Fruit fly (Drosophila melanogaster): ENCODE results near the gene CG13392.

DNA sequence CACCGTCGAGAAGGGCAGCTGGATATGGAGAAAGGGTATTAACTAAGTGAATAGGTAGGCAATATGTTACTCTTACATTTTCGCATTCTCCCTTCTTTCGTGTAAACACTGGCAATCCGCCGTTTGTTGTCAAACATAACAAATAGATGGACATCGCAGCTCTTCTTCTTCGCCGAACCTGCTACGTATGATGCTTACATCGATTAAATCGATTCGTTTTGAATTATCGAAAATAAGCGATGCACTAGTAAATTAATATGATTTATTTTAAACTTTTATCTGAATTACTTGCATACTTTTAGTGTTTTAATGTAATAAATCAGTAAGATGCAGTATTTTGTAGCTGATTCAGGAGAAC lies 20.3 kb upstream of the CG13392 start, which contains the start of gene fy:
- TF ChIP-seq pan (optimal IDR thresholded peaks at IDR 0.05), result no peak
- TF ChIP-seq Dll (optimal IDR thresholded peaks at IDR 0.05), result no peak
- no peak for TF ChIP-seq EcR (GFP tag; optimal IDR thresholded peaks at IDR 0.05)
- TF ChIP-seq usp (GFP tag; optimal IDR thresholded peaks at IDR 0.05), result no peak
